Worm (Caenorhabditis elegans): ENCODE measurements around the gene T05B9.2.

ce11 chrII:11261173-11261572 is 5.5 kb downstream of the T05B9.2 start, which contains the start of gene T05B9.1:
- no peak for TF ChIP-seq ztf-23 (GFP tag; IDR thresholded peaks at IDR 0.05)
- no peak for TF ChIP-seq cog-1 (tag; optimal IDR thresholded peaks at IDR 0.05)
- no peak for TF ChIP-seq med-1 (GFP tag; optimal IDR thresholded peaks at IDR 0.05; ENCODE audit: insufficient read depth)
- no peak for TF ChIP-seq ztf-29 (GFP tag; IDR thresholded peaks at IDR 0.05)
- TF ChIP-seq T22C8.4 (GFP tag; IDR thresholded peaks at IDR 0.05) = no peak
- no peak for TF ChIP-seq ref-1 (GFP tag; conservative IDR thresholded peaks at IDR 0.05)
- TF ChIP-seq klf-2 (GFP tag; conservative IDR thresholded peaks at IDR 0.05) = no peak

Measured in whole organism, midembryonic.